Fruit fly (Drosophila melanogaster) Kc167 (cell line): ENCODE measurements around the gene CG43167.

ENCODE experiments used
- h ChIP-seq: fragments of >200 bp; optimal IDR thresholded peaks from 3 replicates; lab custom pipeline; 2018; ENCODE audit warnings: missing external identifiers
- insv ChIP-seq: fragments of >200 bp; optimal IDR thresholded peaks from 3 replicates; lab custom pipeline; 2018; ENCODE audit warnings: missing external identifiers
- psq ChIP-seq: fragments of >200 bp; optimal IDR thresholded peaks from 2 replicates; lab custom pipeline; 2017; ENCODE audit warnings: missing external identifiers
- ttk ChIP-seq: sonication (Bioruptor generic); optimal IDR thresholded peaks from 2 replicates; lab custom pipeline; 2017; ENCODE audit warnings: missing external identifiers

- TF ChIP-seq ttk (lab: Kevin White, UChicago), result no peak
- TF ChIP-seq insv (lab: Kevin White, UChicago), result no peak
- TF ChIP-seq psq, result no peak
- no peak for TF ChIP-seq h (lab: Kevin White, UChicago)
Observed at dm6 chr2L:11624190-11624589, 33.0 kb upstream of the CG43167 start.
